Worm (Caenorhabditis elegans): Measurements from ENCODE around the gene glb-21.

DNA sequence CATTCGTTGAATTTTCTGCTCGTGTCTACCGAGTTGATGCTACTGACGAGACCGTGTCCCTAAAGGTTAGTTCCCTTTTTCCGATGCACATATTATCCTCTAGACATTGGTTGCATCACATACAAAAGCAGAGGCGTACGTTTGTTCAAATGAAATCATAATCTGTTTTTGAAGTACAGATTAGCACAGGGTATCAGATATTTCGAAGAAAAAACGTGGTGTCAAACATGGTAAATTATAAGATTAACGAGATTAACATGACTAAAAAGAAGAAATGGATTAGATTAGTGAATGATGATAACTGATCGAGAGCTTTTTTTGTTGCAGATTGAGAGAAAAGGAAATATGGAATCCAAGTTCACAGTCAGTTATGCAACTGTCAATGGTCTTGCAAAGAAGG is 7.3 kb upstream of the glb-21 start:
- TF ChIP-seq lsy-2 (tag; optimal IDR thresholded peaks at IDR 0.05), result no peak
- TF ChIP-seq nhr-12 (tag; optimal IDR thresholded peaks at IDR 0.05), result no peak
- TF ChIP-seq nhr-77 (tag; optimal IDR thresholded peaks at IDR 0.05), result no peak
- no peak for TF ChIP-seq lin-35 (GFP tag; optimal IDR thresholded peaks at IDR 0.05)
- no peak for TF ChIP-seq mab-9 (GFP tag; IDR thresholded peaks at IDR 0.05)
- no peak for TF ChIP-seq nhr-237 (tag; optimal IDR thresholded peaks at IDR 0.05)
- no peak for TF ChIP-seq snpc-4 (tag; optimal IDR thresholded peaks at IDR 0.05)
- TF ChIP-seq efl-1 (optimal IDR thresholded peaks at IDR 0.05), result no peak
- TF ChIP-seq efl-1 (GFP tag; optimal IDR thresholded peaks at IDR 0.05 in 1 of 2), result no peak
- TF ChIP-seq ztf-11 (tag; optimal IDR thresholded peaks at IDR 0.05), result no peak
- TF ChIP-seq fos-1 (tag; optimal IDR thresholded peaks at IDR 0.05), result no peak

All from whole organism, L1 larva.